Worm (Caenorhabditis elegans) whole organism, L4/young adult: ENCODE results near the gene Y38F2AR.10.

Experiments
- dao-5 ChIP-seq: sonication (generic microtip); optimal IDR thresholded peaks from 2 replicates; lab custom pipeline; 2016; ENCODE audit warnings: missing genotype, missing genetic modification characterization, moderate library complexity, missing compliant biosample characterization
- him-1 ChIP-seq: sonication (generic microtip); optimal IDR thresholded peaks from 2 replicates; lab custom pipeline; 2016; ENCODE audit warnings: missing genotype, missing genetic modification reagents, missing genetic modification characterization, missing compliant biosample characterization

DNA sequence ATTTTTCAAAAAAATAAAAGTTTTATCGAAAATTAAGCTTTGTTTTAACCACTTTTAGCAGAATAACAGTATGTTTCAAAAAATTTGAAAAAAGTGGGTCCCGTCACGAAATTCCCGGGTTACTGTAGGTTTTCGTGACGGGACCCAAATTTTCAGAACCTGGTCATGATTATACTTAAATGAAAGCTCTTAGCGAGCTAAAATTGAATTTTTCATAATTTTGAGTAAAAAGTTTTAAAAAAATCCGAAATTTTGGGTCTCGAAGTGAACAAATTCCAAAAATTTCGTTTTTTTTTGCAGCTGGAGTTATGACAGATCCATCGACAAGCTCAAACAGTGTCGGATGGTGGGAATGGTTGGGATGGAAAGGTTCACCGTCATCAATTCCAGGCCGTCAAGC, 15.6 kb downstream of the Y38F2AR.10 start, which contains the start of gene Y38F2AR.3:
- no peak for TF ChIP-seq him-1 (tag; lab: Kevin White, UChicago)
- TF ChIP-seq dao-5 (tag; lab: Kevin White, UChicago): no peak
